Fruit fly (Drosophila melanogaster) whole organism, pupa: Measurements from ENCODE around the gene Ac78C.

ENCODE experiments used
- CG12605 ChIP-seq: fragments of 200-800 bp; sonication (Bioruptor generic); IDR thresholded peaks from 2 replicates; pipeline ENCODE4 v1.3.6; 2022; ENCODE audit warnings: missing biosample characterization, missing genetic modification characterization
- CG13204 ChIP-seq: fragments of 200-800 bp; sonication (Bioruptor generic); optimal IDR thresholded peaks from 2 replicates; lab custom pipeline; 2018; ENCODE audit warnings: missing biosample characterization, mild to moderate bottlenecking, missing genetic modification characterization, moderate library complexity
- CG14655 ChIP-seq: fragments of 200-800 bp; sonication (Bioruptor generic); optimal IDR thresholded peaks from 3 replicates; lab custom pipeline; 2017; ENCODE audit warnings: mild to moderate bottlenecking, missing biosample characterization, missing genetic modification reagents, missing genetic modification characterization
- CG17806 ChIP-seq: fragments of 200-800 bp; sonication (Bioruptor generic); optimal IDR thresholded peaks from 2 replicates; lab custom pipeline; 2018; ENCODE audit warnings: missing biosample characterization, mild to moderate bottlenecking, missing genetic modification characterization, moderate library complexity
- CG32121 ChIP-seq: fragments of 200-800 bp; sonication (Bioruptor generic); IDR thresholded peaks from 2 replicates; pipeline ENCODE4 v1.3.6; 2022; ENCODE audit warnings: missing biosample characterization, missing genetic modification characterization
- D1 ChIP-seq: fragments of 200-800 bp; sonication (Bioruptor generic); optimal IDR thresholded peaks from 2 replicates; lab custom pipeline; 2018; ENCODE audit warnings: missing biosample characterization, mild to moderate bottlenecking, missing genetic modification characterization, moderate library complexity
- Snoo ChIP-seq: fragments of 200-800 bp; sonication (Bioruptor generic); optimal IDR thresholded peaks from 3 replicates; lab custom pipeline; 2017; ENCODE audit warnings: missing biosample characterization, mild to moderate bottlenecking, missing genetic modification characterization, inconsistent platforms
- fd96Ca ChIP-seq: fragments of 200-800 bp; sonication (Bioruptor generic); IDR thresholded peaks from 3 replicates; pipeline ENCODE4 v1.3.6; 2022; ENCODE audit warnings: missing biosample characterization, missing genetic modification characterization
- gl ChIP-seq: fragments of 200-800 bp; sonication (Bioruptor generic); optimal IDR thresholded peaks from 2 replicates; lab custom pipeline; 2018; ENCODE audit warnings: missing biosample characterization, mild to moderate bottlenecking, missing genetic modification characterization

DNA sequence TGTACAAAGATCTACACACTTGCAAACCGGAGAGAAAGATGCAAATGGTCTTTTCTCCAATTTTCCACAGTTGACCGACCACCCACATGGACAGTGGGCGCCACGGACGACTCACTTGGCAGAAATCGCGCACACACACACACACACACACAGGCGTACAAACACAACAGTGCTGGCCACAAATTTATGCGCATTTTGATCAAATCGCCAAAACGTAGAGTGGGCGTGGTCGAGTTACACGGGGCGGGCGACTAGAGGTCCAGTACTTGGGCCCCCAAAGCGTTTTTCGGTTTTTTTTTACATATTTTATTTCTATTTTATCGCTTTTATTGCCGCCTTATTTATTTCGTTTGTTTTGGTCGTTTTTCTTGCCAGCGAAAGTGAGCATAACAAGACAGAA, 53.1 kb downstream of the Ac78C start:
- TF ChIP-seq fd96Ca (peak; percentile 58; the same call in 2 of the 3 replicates), CG17806 (tag; lab: Kevin White, UChicago) (no peak), CG12605 (GFP tag; lab: Robert Waterston, UW) (no peak), CG32121 (GFP tag; lab: Robert Waterston, UW) (peak; percentile 24; the same call in 1 of the 2 replicates), D1 (tag; lab: Kevin White, UChicago) (no peak), Snoo (tag; lab: Kevin White, UChicago) (no peak), CG13204 (GFP tag; lab: Kevin White, UChicago) (no peak), gl (tag; lab: Kevin White, UChicago) (no peak), CG14655 (GFP tag; lab: Kevin White, UChicago) (peak; percentile 6)
